Worm (Caenorhabditis elegans) whole organism, L4 larva: ENCODE data around the gene nspe-2.

Source experiments
- F10B5.3 ChIP-seq: sonication (generic microtip); optimal IDR thresholded peaks from 2 replicates; lab custom pipeline; 2016; ENCODE audit warnings: mild to moderate bottlenecking, missing genetic modification characterization, missing compliant biosample characterization
- F26F4.8 ChIP-seq: fragments of 200-800 bp; sonication (Bioruptor generic); conservative IDR thresholded peaks from 2 replicates; pipeline ENCODE4 v1.3.6; 2022; ENCODE audit warnings: missing genetic modification characterization, missing compliant biosample characterization
- ZK337.2 ChIP-seq: fragments of 200-800 bp; sonication (Bioruptor generic); IDR thresholded peaks from 2 replicates; pipeline ENCODE4 v1.3.6; 2022; ENCODE audit warnings: missing genetic modification reagents, missing genetic modification characterization, missing compliant biosample characterization
- aha-1 ChIP-seq: fragments of 150-350 bp; peaks from one replicate; lab custom pipeline; 2014; ENCODE audit warnings: missing biosample characterization, missing genetic modification characterization
- ama-1 ChIP-seq: fragments of 150-350 bp; optimal IDR thresholded peaks from 2 replicates; lab custom pipeline; 2014; ENCODE audit warnings: inconsistent platforms, mixed read lengths
- arid-1 ChIP-seq: fragments of 200-800 bp; sonication (Bioruptor generic); conservative IDR thresholded peaks from 2 replicates; pipeline ENCODE4 v1.3.6; 2022; ENCODE audit warnings: missing genetic modification reagents, missing genetic modification characterization, missing compliant biosample characterization
- attf-4 ChIP-seq: sonication (generic microtip); optimal IDR thresholded peaks from 3 replicates; lab custom pipeline; 2017; ENCODE audit warnings: missing biosample characterization, missing genetic modification characterization
- ceh-20 ChIP-seq: fragments of 200-800 bp; sonication (Bioruptor generic); IDR thresholded peaks from 2 replicates; pipeline ENCODE4 v1.3.6; 2022; ENCODE audit warnings: missing genetic modification reagents, missing genetic modification characterization, missing compliant biosample characterization
- ces-1 ChIP-seq: fragments of 150-350 bp; sonication (generic microtip); optimal IDR thresholded peaks from 4 replicates; lab custom pipeline; 2014; ENCODE audit warnings: missing biosample characterization, missing genetic modification reagents, missing genetic modification characterization
- daf-12 ChIP-seq: fragments of 150-350 bp; optimal IDR thresholded peaks from 2 replicates; lab custom pipeline; 2014; ENCODE audit warnings: missing biosample characterization, missing genetic modification reagents, missing genetic modification characterization
- daf-16 ChIP-seq, 3 experiments: sonication (generic microtip); optimal IDR thresholded peaks; 2 replicates each; lab custom pipeline; 2016 to 2017; ENCODE audit warnings: missing genetic modification characterization in 3 of 3, missing genetic modification reagents in 3 of 3, mild to moderate bottlenecking in 2 of 3, missing compliant biosample characterization in 2 of 3, missing biosample characterization in 1 of 3, moderate library complexity in 1 of 3
- daf-8 ChIP-seq: fragments of 200-800 bp; sonication (Bioruptor generic); IDR thresholded peaks from 2 replicates; pipeline ENCODE4 v1.3.6; 2022; ENCODE audit warnings: missing genetic modification characterization, missing compliant biosample characterization
- dmd-6 ChIP-seq: fragments of 200-800 bp; sonication (Bioruptor generic); IDR thresholded peaks from 2 replicates; pipeline ENCODE4 v1.3.6; 2022; ENCODE audit warnings: missing genetic modification reagents, missing genetic modification characterization, missing compliant biosample characterization
- dmd-8 ChIP-seq: fragments of 200-800 bp; sonication (Bioruptor generic); IDR thresholded peaks from 2 replicates; pipeline ENCODE4 v1.3.6; 2022; ENCODE audit warnings: missing genetic modification characterization, missing compliant biosample characterization
- dmd-9 ChIP-seq: fragments of 200-800 bp; sonication (Bioruptor generic); IDR thresholded peaks from 2 replicates; pipeline ENCODE4 v1.3.6; 2022; ENCODE audit warnings: missing genetic modification reagents, missing genetic modification characterization, missing compliant biosample characterization
- dpl-1 ChIP-seq: fragments of 150-350 bp; optimal IDR thresholded peaks from 2 replicates; lab custom pipeline; 2014; ENCODE audit warnings: missing biosample characterization, missing genetic modification reagents, missing genetic modification characterization
- duxl-1 ChIP-seq: sonication (generic microtip); optimal IDR thresholded peaks from 2 replicates; lab custom pipeline; 2016; ENCODE audit warnings: mild to moderate bottlenecking, missing genetic modification characterization, moderate library complexity, missing compliant biosample characterization; ENCODE audit not compliant: poor library complexity
- egl-43 ChIP-seq: fragments of 200-800 bp; sonication (Bioruptor generic); IDR thresholded peaks from 2 replicates; pipeline ENCODE4 v1.3.6; 2022; ENCODE audit warnings: missing genetic modification reagents, missing genetic modification characterization, missing compliant biosample characterization
- hlh-11 ChIP-seq: fragments of 200-800 bp; sonication (Bioruptor generic); optimal IDR thresholded peaks from 2 replicates; lab custom pipeline; 2018; ENCODE audit warnings: mild to moderate bottlenecking, missing genetic modification characterization, missing compliant biosample characterization
- hlh-30 ChIP-seq: sonication (generic microtip); optimal IDR thresholded peaks from 2 replicates; lab custom pipeline; 2017; ENCODE audit warnings: antibody characterized with exemption, mild to moderate bottlenecking, missing genetic modification characterization, missing compliant biosample characterization; ENCODE audit not compliant: insufficient read depth
- lin-15B ChIP-seq: fragments of 150-350 bp; sonication (generic microtip); optimal IDR thresholded peaks from 3 replicates; lab custom pipeline; 2014; ENCODE audit warnings: missing biosample characterization, missing genetic modification characterization
- lin-29 ChIP-seq: fragments of 200-800 bp; sonication (Bioruptor generic); IDR thresholded peaks from 2 replicates; pipeline ENCODE4 v1.3.6; 2022; ENCODE audit warnings: missing genetic modification reagents, missing genetic modification characterization, missing compliant biosample characterization
- lin-38 ChIP-seq: fragments of 200-800 bp; sonication (Bioruptor generic); IDR thresholded peaks from 2 replicates; pipeline ENCODE4 v1.3.6; 2022; ENCODE audit warnings: missing genetic modification reagents, missing genetic modification characterization, missing compliant biosample characterization
- madf-5 ChIP-seq, 2 experiments: fragments of 200-800 bp; sonication (Bioruptor generic); IDR thresholded peaks; 2 replicates each; pipeline ENCODE4 v1.3.6; 2022; ENCODE audit warnings: missing compliant biosample characterization in 2 of 2, missing genetic modification characterization in 2 of 2
- madf-9 ChIP-seq: fragments of 200-800 bp; sonication (Bioruptor generic); conservative IDR thresholded peaks from 2 replicates; pipeline ENCODE4 v1.3.6; 2022; ENCODE audit warnings: missing genetic modification reagents, missing genetic modification characterization, missing compliant biosample characterization
- mxl-2 ChIP-seq: fragments of 200-800 bp; sonication (Bioruptor generic); conservative IDR thresholded peaks from 2 replicates; pipeline ENCODE4 v1.3.6; 2022; ENCODE audit warnings: missing genetic modification reagents, missing genetic modification characterization, missing compliant biosample characterization
- mxl-3 ChIP-seq: fragments of 200-800 bp; sonication (Bioruptor generic); optimal IDR thresholded peaks from 2 replicates; lab custom pipeline; 2018; ENCODE audit warnings: mild to moderate bottlenecking, missing genetic modification characterization, missing compliant biosample characterization
- nhr-11 ChIP-seq: fragments of 150-350 bp; optimal IDR thresholded peaks from 2 replicates; lab custom pipeline; 2014; ENCODE audit warnings: missing biosample characterization, missing genetic modification characterization
- nhr-28 ChIP-seq: fragments of 150-350 bp; optimal IDR thresholded peaks from 2 replicates; lab custom pipeline; 2014; ENCODE audit warnings: missing biosample characterization, missing genetic modification characterization
- nhr-41 ChIP-seq: fragments of 200-800 bp; sonication (Bioruptor generic); IDR thresholded peaks from 2 replicates; pipeline ENCODE4 v1.3.6; 2022; ENCODE audit warnings: missing genetic modification reagents, missing genetic modification characterization, missing compliant biosample characterization
- pha-4 ChIP-seq, 2 experiments: fragments of 150-350 bp in 1 of 2; fragments of 200-800 bp in 1 of 2; sonication (Bioruptor generic) in 1 of 2; IDR thresholded peaks in 1 of 2; optimal IDR thresholded peaks in 1 of 2; 2 replicates each; pipeline versions ENCODE4 v1.3.6 to Lab custom; 2014 to 2022; ENCODE audit warnings: missing genetic modification characterization in 2 of 2, missing genetic modification reagents in 2 of 2, missing biosample characterization in 1 of 2, missing compliant biosample characterization in 1 of 2
- set-16 ChIP-seq: fragments of 200-800 bp; sonication (Bioruptor generic); IDR thresholded peaks from 2 replicates; pipeline ENCODE4 v1.3.6; 2022; ENCODE audit warnings: missing genetic modification reagents, missing genetic modification characterization, missing compliant biosample characterization
- spr-1 ChIP-seq: sonication (generic microtip); optimal IDR thresholded peaks from 2 replicates; lab custom pipeline; 2016; ENCODE audit warnings: mild to moderate bottlenecking, missing genetic modification characterization, missing compliant biosample characterization
- unc-130 ChIP-seq: sonication (generic microtip); optimal IDR thresholded peaks from 2 replicates; lab custom pipeline; 2016; ENCODE audit warnings: missing genetic modification reagents, missing genetic modification characterization, missing compliant biosample characterization

Gene nspe-2

DNA sequence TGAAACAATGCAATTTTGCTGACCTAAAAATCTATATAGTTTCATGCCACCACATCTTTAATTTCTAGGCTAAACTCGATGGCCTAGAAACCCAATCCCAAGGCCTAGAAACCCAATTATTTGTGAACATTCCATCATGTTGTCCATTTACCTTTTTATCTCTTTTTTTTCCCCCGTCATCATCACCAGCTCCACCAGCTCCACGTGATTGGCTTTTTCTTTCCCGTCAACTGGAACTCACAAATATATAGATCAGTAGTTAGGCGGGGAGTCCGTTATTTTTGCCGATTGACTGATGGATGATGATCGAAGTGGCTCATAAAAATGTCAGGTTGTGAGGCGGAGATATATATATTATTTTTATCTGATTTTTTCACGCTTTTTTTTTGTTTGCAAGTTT lies 39.2 kb upstream of the nspe-2 start:
- TF ChIP-seq ama-1 (lab: Kevin White, UChicago), result no peak
- TF ChIP-seq mxl-2, result no peak
- TF ChIP-seq madf-5 (GFP tag; IDR thresholded peaks at IDR 0.05; lab: Robert Waterston, UW), result no peak
- TF ChIP-seq hlh-11 (tag; lab: Kevin White, UChicago), result peak; percentile 9
- peak; percentile 38 for TF ChIP-seq nhr-11 (tag; lab: Kevin White, UChicago)
- no peak for TF ChIP-seq nhr-41 (GFP tag; lab: Robert Waterston, UW)
- TF ChIP-seq F10B5.3 (tag; lab: Kevin White, UChicago), result no peak
- peak; percentile 1 for TF ChIP-seq hlh-30
- peak in 1 of 2 experiments; percentile 67 for TF ChIP-seq daf-16 (GFP tag; optimal IDR thresholded peaks at IDR 0.05; lab: Kevin White, UChicago)
- TF ChIP-seq daf-16 (tag; optimal IDR thresholded peaks at IDR 0.05; lab: Kevin White, UChicago), result no peak

DNA sequence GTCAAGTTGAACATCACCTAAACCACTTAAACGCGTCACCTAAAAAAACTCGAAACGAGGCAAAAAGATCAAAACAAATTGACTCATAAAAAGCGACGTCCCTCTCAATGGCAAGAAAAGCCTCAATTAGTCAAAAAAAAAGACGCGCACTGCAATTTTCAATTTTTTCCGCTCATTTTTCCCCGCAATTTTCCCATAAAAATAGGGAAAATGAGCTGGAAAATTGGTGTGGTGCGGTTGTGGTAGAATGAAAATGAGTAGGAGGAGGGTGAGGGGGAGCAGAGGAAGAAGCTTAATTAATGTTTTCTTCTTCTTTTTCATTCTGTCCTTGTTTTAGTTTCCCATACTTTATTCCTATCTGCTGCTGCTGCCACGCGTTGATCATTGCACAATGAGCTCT lies 38.4 kb upstream of the nspe-2 start:
- TF ChIP-seq arid-1 (GFP tag; lab: Robert Waterston, UW) (no peak), daf-8 (GFP tag; lab: Robert Waterston, UW) (no peak), dpl-1 (no peak), lin-38 (no peak), attf-4 (no peak), lin-15B (tag; lab: Kevin White, UChicago) (no peak), set-16 (GFP tag; lab: Robert Waterston, UW) (no peak), dmd-9 (GFP tag; lab: Robert Waterston, UW) (no peak)

DNA sequence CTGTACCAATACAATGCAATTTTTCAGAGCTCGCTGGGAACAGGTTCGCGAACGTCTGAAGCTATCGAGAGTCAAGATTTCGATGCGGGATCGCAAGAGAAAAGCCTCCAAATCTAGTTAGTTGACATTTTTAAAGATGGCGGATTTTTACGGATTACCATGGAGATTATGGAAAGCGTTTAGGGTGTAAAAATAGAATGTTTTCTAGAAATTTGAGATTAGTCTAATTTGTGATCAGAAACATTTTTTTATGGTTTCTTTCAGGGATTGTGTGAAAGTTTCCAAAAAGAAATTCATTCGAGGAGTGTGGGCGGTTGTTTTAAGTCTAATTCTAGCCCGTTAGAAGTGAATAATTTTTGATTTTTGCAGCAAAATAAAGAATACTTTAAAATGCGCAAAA lies 36.6 kb upstream of the nspe-2 start:
- TF ChIP-seq daf-8 (GFP tag; lab: Robert Waterston, UW) (no peak), spr-1 (tag; lab: Kevin White, UChicago) (no peak), aha-1 (peak; percentile 74), madf-9 (GFP tag; lab: Robert Waterston, UW) (no peak)
- TF ChIP-seq, all 104 proteins: peak for 1

DNA sequence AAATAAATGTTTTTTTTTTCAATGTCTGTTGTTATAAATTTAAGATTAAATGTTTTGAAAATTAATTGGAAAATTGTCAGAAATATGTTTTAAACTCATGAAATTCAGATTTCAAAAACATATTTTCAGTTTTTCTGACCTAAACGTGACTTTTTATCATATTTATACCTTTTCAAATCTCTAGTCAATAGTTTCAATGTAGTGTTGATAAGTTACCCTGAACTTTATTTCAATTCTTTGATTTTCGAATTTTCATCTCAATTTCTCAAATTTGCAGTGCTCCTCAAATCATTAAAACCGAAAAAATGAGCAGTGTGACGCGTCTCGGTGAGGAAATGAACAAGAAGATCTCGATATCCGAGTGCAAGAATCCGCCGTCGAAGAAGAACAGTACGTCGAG lies 35.3 kb upstream of the nspe-2 start, which contains the start of gene rgs-4:
TSS of gene rgs-4 (plus strand) at position 301 of the 400 bp plus-strand sequence.
- TF ChIP-seq lin-29 (GFP tag; lab: Robert Waterston, UW) (no peak), ceh-20 (GFP tag; lab: Robert Waterston, UW) (no peak), madf-5 (GFP tag; IDR thresholded peaks at IDR 0.05; lab: Robert Waterston, UW) (no peak), mxl-3 (GFP tag; lab: Kevin White, UChicago) (no peak), dmd-6 (GFP tag; lab: Robert Waterston, UW) (no peak), attf-4 (no peak), F10B5.3 (tag; lab: Kevin White, UChicago) (no peak), arid-1 (GFP tag; lab: Robert Waterston, UW) (no peak)

DNA sequence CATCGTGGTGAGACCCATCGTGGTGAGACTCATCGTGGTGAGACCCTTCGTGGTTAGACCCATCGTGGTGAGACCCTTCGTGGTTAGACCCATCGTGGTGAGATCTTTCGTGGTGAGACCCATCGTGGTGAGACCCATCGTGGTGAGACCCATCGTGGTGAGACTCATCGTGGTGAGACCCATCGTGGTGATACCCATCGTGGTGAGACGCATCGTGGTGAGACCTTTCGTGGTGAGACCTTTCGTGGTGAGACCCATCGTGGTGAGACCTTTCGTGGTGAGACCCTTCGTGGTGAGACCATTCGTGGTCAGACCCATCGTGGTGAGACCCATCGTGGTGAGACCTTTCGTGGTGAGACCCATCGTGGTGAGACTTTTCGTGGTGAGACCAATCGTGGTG lies 32.0 kb upstream of the nspe-2 start:
- TF ChIP-seq egl-43 (GFP tag; lab: Robert Waterston, UW) (peak; percentile 58; the same call in 1 of the 2 replicates), dmd-8 (GFP tag; lab: Robert Waterston, UW) (peak; percentile 77), set-16 (GFP tag; lab: Robert Waterston, UW) (peak; percentile 31; the same call in 1 of the 2 replicates)

DNA sequence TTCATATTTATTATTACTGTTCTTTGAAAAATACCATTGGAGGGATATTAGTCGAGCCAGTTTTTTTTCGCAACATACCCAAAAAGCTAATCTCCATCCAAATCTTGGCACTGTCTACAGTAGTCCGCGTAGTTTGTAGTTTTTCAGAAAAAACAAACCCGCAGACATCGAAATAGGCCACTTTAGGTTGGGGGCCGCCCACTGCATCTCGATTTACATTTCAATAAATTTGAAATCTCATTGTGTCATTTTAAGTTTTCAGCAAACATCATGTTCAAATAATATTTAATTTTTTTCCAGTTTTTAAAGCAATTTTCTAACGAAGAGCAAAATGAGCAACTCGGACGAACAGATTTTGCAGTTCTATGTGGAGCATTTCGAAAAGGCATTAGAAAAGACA lies 21.2 kb upstream of the nspe-2 start, which contains the start of gene nhr-235:
TSS of gene nhr-235 (plus strand) at position 301 of the 400 bp plus-strand sequence.
- TF ChIP-seq ZK337.2 (GFP tag; lab: Robert Waterston, UW) (no peak), duxl-1 (no peak), madf-5 (GFP tag; IDR thresholded peaks at IDR 0.05; lab: Robert Waterston, UW) (no peak), daf-12 (tag; lab: Kevin White, UChicago) (no peak), lin-38 (no peak), F26F4.8 (GFP tag; lab: Robert Waterston, UW) (no peak), dmd-6 (GFP tag; lab: Robert Waterston, UW) (no peak), hlh-11 (tag; lab: Kevin White, UChicago) (no peak), ces-1 (GFP tag; lab: Kevin White, UChicago) (no peak), nhr-28 (no peak), pha-4 (GFP tag; IDR thresholded peaks at IDR 0.05; lab: Robert Waterston, UW) (no peak), pha-4 (tag; optimal IDR thresholded peaks at IDR 0.05; lab: Kevin White, UChicago) (no peak), unc-130 (no peak)
